Worm (Caenorhabditis elegans) whole organism, midembryonic: Measurements from ENCODE around the gene K09H11.6.

ENCODE experiments used
- cog-1 ChIP-seq: sonication (generic microtip); optimal IDR thresholded peaks from 2 replicates; lab custom pipeline; 2016; ENCODE audit warnings: missing genetic modification characterization, missing compliant biosample characterization
- flt-1 ChIP-seq: fragments of 200-800 bp; sonication (Bioruptor generic); IDR thresholded peaks from 2 replicates; pipeline ENCODE4 v1.3.6; 2022; ENCODE audit warnings: missing genetic modification characterization, missing compliant biosample characterization
- klf-2 ChIP-seq: fragments of 200-800 bp; sonication (Bioruptor generic); conservative IDR thresholded peaks from 2 replicates; pipeline ENCODE4 v1.3.6; 2022; ENCODE audit warnings: missing genetic modification reagents, missing genetic modification characterization, missing compliant biosample characterization
- med-1 ChIP-seq: sonication (generic microtip); optimal IDR thresholded peaks from 2 replicates; lab custom pipeline; 2017; ENCODE audit warnings: missing genetic modification characterization, mild to moderate bottlenecking, missing compliant biosample characterization, antibody characterized with exemption, missing genetic modification reagents; ENCODE audit not compliant: insufficient read depth
- ref-1 ChIP-seq: fragments of 200-800 bp; sonication (Bioruptor generic); conservative IDR thresholded peaks from 2 replicates; pipeline ENCODE4 v1.3.6; 2022; ENCODE audit warnings: missing genetic modification reagents, missing genetic modification characterization, missing compliant biosample characterization

DNA sequence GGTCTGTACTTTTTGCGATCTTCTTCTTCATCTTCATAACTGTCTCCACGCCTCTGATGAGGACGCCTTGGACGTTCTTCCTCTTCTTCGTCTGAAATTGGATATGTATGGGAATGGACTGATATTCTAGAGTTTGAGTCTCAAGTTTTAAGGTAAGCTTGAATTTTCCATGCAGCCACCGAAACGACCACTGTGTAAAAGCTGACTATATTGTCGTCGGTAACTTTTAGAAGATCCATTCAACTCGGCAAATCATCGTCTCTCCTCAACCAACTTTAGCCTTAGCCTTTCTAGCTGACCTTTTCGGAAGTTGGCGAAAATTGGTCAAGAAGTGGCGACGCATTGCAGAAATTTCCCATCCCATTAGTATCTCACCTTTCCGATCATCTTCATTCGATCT lies 11.6 kb downstream of the K09H11.6 start:
- TF ChIP-seq cog-1 (tag; lab: Kevin White, UChicago) = no peak
- no peak for TF ChIP-seq med-1 (GFP tag; lab: Kevin White, UChicago)
- TF ChIP-seq ref-1 (GFP tag; lab: Robert Waterston, UW) = no peak
- no peak for TF ChIP-seq flt-1
- TF ChIP-seq klf-2 (GFP tag; lab: Robert Waterston, UW) = no peak
